Fruit fly (Drosophila melanogaster) whole organism, embryonic: ENCODE measurements around the gene CG5381.

ENCODE experiments used
- BEAF-32 ChIP-seq: fragments of 200-800 bp; sonication (Bioruptor generic); optimal IDR thresholded peaks from 3 replicates; lab custom pipeline; 2017; ENCODE audit warnings: missing biosample characterization, missing genetic modification characterization, mild to moderate bottlenecking, moderate library complexity, missing genetic modification reagents
- CG10267 ChIP-seq: fragments of 200-800 bp; sonication (Bioruptor generic); optimal IDR thresholded peaks from 2 replicates; lab custom pipeline; 2018; ENCODE audit warnings: missing biosample characterization, mild to moderate bottlenecking, missing genetic modification characterization, moderate library complexity
- CG12071 ChIP-seq: fragments of 200-800 bp; sonication (Bioruptor generic); optimal IDR thresholded peaks from 3 replicates; lab custom pipeline; 2018; ENCODE audit warnings: missing biosample characterization, mild to moderate bottlenecking, missing genetic modification characterization
- CG12104 ChIP-seq: fragments of 200-800 bp; sonication (Bioruptor generic); optimal IDR thresholded peaks from 3 replicates; lab custom pipeline; 2016; ENCODE audit warnings: missing biosample characterization, missing genetic modification characterization
- CG12299 ChIP-seq: fragments of 200-800 bp; sonication (Bioruptor generic); optimal IDR thresholded peaks from 2 replicates; lab custom pipeline; 2018; ENCODE audit warnings: missing biosample characterization, mild to moderate bottlenecking, missing genetic modification characterization
- CG12659 ChIP-seq: fragments of 200-800 bp; sonication (Bioruptor generic); optimal IDR thresholded peaks from 3 replicates; lab custom pipeline; 2017; ENCODE audit warnings: mild to moderate bottlenecking, missing biosample characterization, missing genetic modification reagents, missing genetic modification characterization
- CG13894 ChIP-seq: fragments of 200-800 bp; sonication (Bioruptor generic); optimal IDR thresholded peaks from 3 replicates; lab custom pipeline; 2018; ENCODE audit warnings: missing biosample characterization, mild to moderate bottlenecking, missing genetic modification characterization, moderate library complexity
- CG15269 ChIP-seq: fragments of 200-800 bp; sonication (Bioruptor generic); optimal IDR thresholded peaks from 2 replicates; lab custom pipeline; 2018; ENCODE audit warnings: missing biosample characterization, mild to moderate bottlenecking, missing genetic modification characterization, moderate library complexity
- CG15514 ChIP-seq: fragments of 200-800 bp; sonication (Bioruptor generic); optimal IDR thresholded peaks from 3 replicates; lab custom pipeline; 2017; ENCODE audit warnings: missing biosample characterization, missing genetic modification characterization, mild to moderate bottlenecking, moderate library complexity, missing genetic modification reagents
- CG1603 ChIP-seq: fragments of 200-800 bp; sonication (Bioruptor generic); optimal IDR thresholded peaks from 2 replicates; lab custom pipeline; 2019; ENCODE audit warnings: missing biosample characterization, mild to moderate bottlenecking, missing genetic modification characterization, moderate library complexity
- CG16813 ChIP-seq: fragments of 200-800 bp; sonication (Bioruptor generic); IDR thresholded peaks from 3 replicates; pipeline ENCODE4 v1.3.6; 2022; ENCODE audit warnings: missing biosample characterization, missing genetic modification characterization; ENCODE audit not compliant: partially characterized antibody
- CG17186 ChIP-seq: fragments of 200-800 bp; sonication (Bioruptor generic); optimal IDR thresholded peaks from 3 replicates; lab custom pipeline; 2017; ENCODE audit warnings: missing biosample characterization, missing genetic modification reagents, missing genetic modification characterization
- CG17829 ChIP-seq: fragments of 200-800 bp; optimal IDR thresholded peaks from 2 replicates; lab custom pipeline; 2019; ENCODE audit warnings: missing biosample characterization, mild to moderate bottlenecking, missing genetic modification characterization, moderate library complexity
- CG2712 ChIP-seq: fragments of 200-800 bp; optimal IDR thresholded peaks from 3 replicates; lab custom pipeline; 2019; ENCODE audit warnings: missing biosample characterization, mild to moderate bottlenecking, missing genetic modification characterization, moderate library complexity
- CG3065 ChIP-seq: fragments of 200-800 bp; sonication (Bioruptor generic); optimal IDR thresholded peaks from 2 replicates; lab custom pipeline; 2016; ENCODE audit warnings: missing biosample characterization, missing genetic modification characterization
- CG3847 ChIP-seq: fragments of 200-800 bp; sonication (Bioruptor generic); IDR thresholded peaks from 2 replicates; pipeline ENCODE4 v1.3.6; 2022; ENCODE audit warnings: missing biosample characterization, missing genetic modification characterization
- CG4328 ChIP-seq: fragments of 200-800 bp; sonication (Bioruptor generic); optimal IDR thresholded peaks from 3 replicates; lab custom pipeline; 2017; ENCODE audit warnings: missing biosample characterization, missing genetic modification reagents, missing genetic modification characterization
- CG6813 ChIP-seq: fragments of 200-800 bp; sonication (Bioruptor generic); optimal IDR thresholded peaks from 2 replicates; lab custom pipeline; 2017; ENCODE audit warnings: missing biosample characterization, missing genetic modification characterization, mild to moderate bottlenecking, moderate library complexity, missing genetic modification reagents
- CG7839 ChIP-seq: fragments of 200-800 bp; sonication (Bioruptor generic); optimal IDR thresholded peaks from 3 replicates; lab custom pipeline; 2018; ENCODE audit warnings: missing biosample characterization, mild to moderate bottlenecking, missing genetic modification characterization, moderate library complexity
- CG9797 ChIP-seq: fragments of 200-800 bp; sonication (Bioruptor generic); optimal IDR thresholded peaks from 3 replicates; lab custom pipeline; 2018; ENCODE audit warnings: missing biosample characterization, mild to moderate bottlenecking, missing genetic modification characterization
- Chrac-16 ChIP-seq: fragments of 200-800 bp; sonication (Bioruptor generic); optimal IDR thresholded peaks from 3 replicates; lab custom pipeline; 2016; ENCODE audit warnings: missing biosample characterization, missing genetic modification characterization
- CoRest ChIP-seq: fragments of 200-800 bp; sonication (Bioruptor generic); optimal IDR thresholded peaks from 3 replicates; lab custom pipeline; 2018; ENCODE audit warnings: missing biosample characterization, mild to moderate bottlenecking, missing genetic modification characterization, moderate library complexity
- E2f2 ChIP-seq: fragments of 200-800 bp; sonication (Bioruptor generic); IDR thresholded peaks from 2 replicates; pipeline ENCODE4 v1.3.6; 2022; ENCODE audit warnings: missing biosample characterization, missing genetic modification characterization
- Elba2 ChIP-seq: fragments of 200-800 bp; sonication (Bioruptor generic); optimal IDR thresholded peaks from 3 replicates; lab custom pipeline; 2016; ENCODE audit warnings: missing biosample characterization, missing genetic modification characterization
- Ets97D ChIP-seq: fragments of 200-800 bp; sonication (Bioruptor generic); optimal IDR thresholded peaks from 3 replicates; lab custom pipeline; 2016; ENCODE audit warnings: missing biosample characterization, missing genetic modification characterization
- HmgD ChIP-seq: fragments of 200-800 bp; sonication (Bioruptor generic); optimal IDR thresholded peaks from 3 replicates; lab custom pipeline; 2016; ENCODE audit warnings: missing biosample characterization, missing genetic modification characterization
- Hmr ChIP-seq: fragments of 200-800 bp; sonication (Bioruptor generic); optimal IDR thresholded peaks from 3 replicates; lab custom pipeline; 2017; ENCODE audit warnings: mild to moderate bottlenecking, missing biosample characterization, missing genetic modification reagents, missing genetic modification characterization
- Hr51 ChIP-seq, 2 experiments: fragments of 200-800 bp; sonication (Bioruptor generic); optimal IDR thresholded peaks; 2 replicates in 1 of 2; 3 replicates in 1 of 2; lab custom pipeline; 2016 to 2018; ENCODE audit warnings: missing biosample characterization in 2 of 2, missing genetic modification characterization in 2 of 2, mild to moderate bottlenecking in 1 of 2, moderate library complexity in 1 of 2
- Lhr ChIP-seq: fragments of 200-800 bp; sonication (Bioruptor generic); optimal IDR thresholded peaks from 3 replicates; lab custom pipeline; 2017; ENCODE audit warnings: mild to moderate bottlenecking, missing biosample characterization, missing genetic modification reagents, missing genetic modification characterization
- MESR4 ChIP-seq: fragments of 200-800 bp; sonication (Bioruptor generic); optimal IDR thresholded peaks from 2 replicates; lab custom pipeline; 2018; ENCODE audit warnings: missing biosample characterization, mild to moderate bottlenecking, missing genetic modification characterization, moderate library complexity
- Mad ChIP-seq: fragments of 200-800 bp; sonication (Bioruptor generic); optimal IDR thresholded peaks from 2 replicates; lab custom pipeline; 2016; ENCODE audit warnings: missing biosample characterization, missing genetic modification characterization
- Nf-YC ChIP-seq: fragments of 200-800 bp; optimal IDR thresholded peaks from 3 replicates; lab custom pipeline; 2019; ENCODE audit warnings: missing biosample characterization, mild to moderate bottlenecking, missing genetic modification characterization, moderate library complexity
- Rfx ChIP-seq: fragments of 200-800 bp; sonication (Bioruptor generic); IDR thresholded peaks from 2 replicates; pipeline ENCODE4 v1.3.6; 2022; ENCODE audit warnings: missing biosample characterization, missing genetic modification characterization
- Xrp1 ChIP-seq: fragments of 200-800 bp; sonication (Bioruptor generic); IDR thresholded peaks from 2 replicates; pipeline ENCODE4 v1.3.6; 2022; ENCODE audit warnings: missing biosample characterization, missing genetic modification characterization
- amos ChIP-seq: fragments of 200-800 bp; sonication (Bioruptor generic); IDR thresholded peaks from 2 replicates; pipeline ENCODE4 v1.3.6; 2022; ENCODE audit warnings: missing biosample characterization, missing genetic modification characterization; ENCODE audit not compliant: partially characterized antibody
- cg ChIP-seq: fragments of 200-800 bp; sonication (Bioruptor generic); optimal IDR thresholded peaks from 3 replicates; lab custom pipeline; 2019; ENCODE audit warnings: missing biosample characterization, mild to moderate bottlenecking, missing genetic modification characterization, moderate library complexity
- chn ChIP-seq: fragments of 200-800 bp; sonication (Bioruptor generic); optimal IDR thresholded peaks from 2 replicates; lab custom pipeline; 2016; ENCODE audit warnings: missing biosample characterization, missing genetic modification characterization
- disco-r ChIP-seq: fragments of 200-800 bp; sonication (Bioruptor generic); optimal IDR thresholded peaks from 2 replicates; lab custom pipeline; 2016; ENCODE audit warnings: missing biosample characterization, missing genetic modification characterization
- dm ChIP-seq: fragments of 200-800 bp; sonication (Bioruptor generic); optimal IDR thresholded peaks from 3 replicates; lab custom pipeline; 2016; ENCODE audit warnings: missing biosample characterization, missing genetic modification characterization
- dpn ChIP-seq, 2 experiments: fragments of 200-800 bp; sonication (Bioruptor generic); optimal IDR thresholded peaks; 3 replicates each; lab custom pipeline; 2016; ENCODE audit warnings: missing biosample characterization in 2 of 2, missing genetic modification characterization in 2 of 2
- ems ChIP-seq: fragments of 200-800 bp; sonication (Bioruptor generic); optimal IDR thresholded peaks from 3 replicates; lab custom pipeline; 2016; ENCODE audit warnings: missing biosample characterization, missing genetic modification characterization
- gfzf ChIP-seq: fragments of 200-800 bp; sonication (Bioruptor generic); optimal IDR thresholded peaks from 2 replicates; lab custom pipeline; 2016; ENCODE audit warnings: missing biosample characterization, mild to moderate bottlenecking, missing genetic modification characterization, moderate library complexity
- lilli ChIP-seq: fragments of 200-800 bp; sonication (Bioruptor generic); optimal IDR thresholded peaks from 3 replicates; lab custom pipeline; 2016; ENCODE audit warnings: missing biosample characterization, missing genetic modification characterization
- p53 ChIP-seq: fragments of 200-800 bp; sonication (Bioruptor generic); optimal IDR thresholded peaks from 2 replicates; lab custom pipeline; 2016; ENCODE audit warnings: missing biosample characterization, missing genetic modification characterization
- pfk ChIP-seq: fragments of 200-800 bp; sonication (Bioruptor generic); optimal IDR thresholded peaks from 2 replicates; lab custom pipeline; 2018; ENCODE audit warnings: missing biosample characterization, mild to moderate bottlenecking, missing genetic modification characterization, moderate library complexity
- phol ChIP-seq: fragments of 200-800 bp; sonication (Bioruptor generic); optimal IDR thresholded peaks from 3 replicates; lab custom pipeline; 2018; ENCODE audit warnings: missing biosample characterization, mild to moderate bottlenecking, missing genetic modification characterization, moderate library complexity
- sug ChIP-seq: fragments of 200-800 bp; optimal IDR thresholded peaks from 2 replicates; lab custom pipeline; 2019; ENCODE audit warnings: missing biosample characterization, mild to moderate bottlenecking, missing genetic modification characterization, moderate library complexity
- tgo ChIP-seq: fragments of 200-800 bp; sonication (Bioruptor generic); IDR thresholded peaks from 3 replicates; pipeline ENCODE4 v1.3.6; 2022; ENCODE audit warnings: missing biosample characterization, missing genetic modification characterization
- tup ChIP-seq: fragments of 200-800 bp; sonication (Bioruptor generic); optimal IDR thresholded peaks from 2 replicates; lab custom pipeline; 2016; ENCODE audit warnings: missing biosample characterization, mild to moderate bottlenecking, missing genetic modification characterization, moderate library complexity

CG5381 gene

DNA sequence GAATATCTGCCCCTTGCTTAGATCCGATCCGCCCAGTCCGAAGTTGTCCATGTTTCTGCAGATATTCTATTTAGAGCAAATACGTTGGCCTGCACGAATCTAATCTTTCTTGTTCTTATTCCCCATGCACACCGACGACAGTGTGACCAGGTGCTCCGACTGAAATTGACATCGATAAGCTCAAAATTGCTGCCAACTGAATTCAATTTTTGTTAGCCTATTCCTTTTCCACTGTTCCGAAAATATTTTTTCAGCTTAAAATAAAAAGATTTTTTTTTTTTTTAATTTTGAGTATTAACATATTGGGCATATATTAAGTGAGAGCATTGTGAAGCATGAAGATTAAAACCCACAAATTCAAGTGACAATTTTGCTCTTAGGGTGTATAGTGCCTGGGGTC lies 19.1 kb downstream of the CG5381 start, which contains the start of gene nmd (continued):
- TF ChIP-seq Chrac-16 (GFP tag; lab: Kevin White, UChicago) (peak; percentile 12), dpn (GFP tag; optimal IDR thresholded peaks at IDR 0.05; lab: Kevin White, UChicago) (peak in 1 of 2 experiments; percentile 12), CG15514 (GFP tag; lab: Kevin White, UChicago) (peak; percentile 82), p53 (peak; percentile 36), CG17829 (peak; percentile 13), Nf-YC (tag; lab: Kevin White, UChicago) (peak; percentile 31), CoRest (peak; percentile 24), MESR4 (GFP tag; lab: Kevin White, UChicago) (peak; percentile 77), BEAF-32 (GFP tag; lab: Kevin White, UChicago) (peak; percentile 41), Ets97D (GFP tag; lab: Kevin White, UChicago) (peak; percentile 48), lilli (peak; percentile 28), amos (GFP tag; lab: Robert Waterston, UW) (no peak; the same call in 1 of the 2 replicates), CG12104 (GFP tag; lab: Kevin White, UChicago) (no peak), CG9797 (GFP tag; lab: Kevin White, UChicago) (peak; percentile 71), HmgD (GFP tag; lab: Kevin White, UChicago) (peak; percentile 34), dm (GFP tag; lab: Kevin White, UChicago) (peak; percentile 45), pfk (peak; percentile 95), Hmr (GFP tag; lab: Kevin White, UChicago) (peak; percentile 32), Mad (GFP tag; lab: Kevin White, UChicago) (no peak), ems (no peak), tgo (GFP tag; lab: Robert Waterston, UW) (no peak), CG4328 (no peak), CG2712 (tag; lab: Kevin White, UChicago) (peak; percentile 8), CG15269 (tag; lab: Kevin White, UChicago) (peak; percentile 6), CG1603 (tag; lab: Kevin White, UChicago) (peak; percentile 63), phol (tag; lab: Kevin White, UChicago) (peak; percentile 21), Elba2 (peak; percentile 64), chn (GFP tag; lab: Kevin White, UChicago) (no peak), disco-r (no peak), Xrp1 (GFP tag; lab: Robert Waterston, UW) (no peak), CG13894 (peak; percentile 26), CG10267 (peak; percentile 14), CG12071 (GFP tag; lab: Kevin White, UChicago) (no peak), Lhr (peak; percentile 62), CG17186 (GFP tag; lab: Kevin White, UChicago) (peak; percentile 7), Rfx (peak; percentile 57), CG6813 (GFP tag; lab: Kevin White, UChicago) (no peak), cg (GFP tag; lab: Kevin White, UChicago) (peak; percentile 4), tup (no peak), CG12659 (peak; percentile 55), Hr51 (GFP tag; optimal IDR thresholded peaks at IDR 0.05; lab: Kevin White, UChicago) (peak in 1 of 2 experiments; percentile 24), CG3847 (GFP tag; lab: Robert Waterston, UW) (peak; percentile 72), E2f2 (GFP tag; lab: Robert Waterston, UW) (peak; percentile 35; the same call in 1 of the 2 replicates), CG7839 (tag; lab: Kevin White, UChicago) (peak; percentile 2), CG16813 (GFP tag; lab: Robert Waterston, UW) (peak; percentile 50; the same call in 1 of the 3 replicates), gfzf (GFP tag; lab: Kevin White, UChicago) (peak; percentile 86), sug (tag; lab: Kevin White, UChicago) (peak; percentile 17), CG3065 (no peak), CG12299 (tag; lab: Kevin White, UChicago) (no peak)
